Worm (Caenorhabditis elegans): ENCODE results near the gene ife-1.

The ife-1 gene

DNA sequence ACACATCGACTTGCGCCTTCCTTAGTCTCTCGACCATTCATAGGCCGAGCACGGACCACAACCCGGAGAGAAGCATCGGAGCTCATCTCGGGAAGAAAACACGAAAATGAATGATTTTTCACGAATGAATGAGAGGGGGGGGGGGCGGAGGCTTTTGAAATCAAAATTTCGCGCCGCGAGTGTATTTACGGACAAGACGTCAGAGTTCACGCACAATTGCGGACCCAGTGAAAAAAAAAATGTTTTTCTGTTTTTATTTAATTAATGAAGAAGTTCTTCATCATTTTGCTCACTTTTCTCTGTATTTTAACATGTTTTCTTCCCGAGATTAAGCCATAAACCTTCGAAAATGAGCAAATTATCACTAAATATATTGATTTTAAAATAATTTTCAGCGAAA is 36.1 kb upstream of the ife-1 start, which contains the start of the genes klp-19 and slc-36.1 (continued):
- TF ChIP-seq aly-2 (tag; optimal IDR thresholded peaks at IDR 0.05) = no peak
- no peak for TF ChIP-seq daf-16 (GFP tag; optimal IDR thresholded peaks at IDR 0.05)
- TF ChIP-seq daf-16 (tag; optimal IDR thresholded peaks at IDR 0.05) = peak; percentile 15
- TF ChIP-seq sdz-12 (GFP tag; optimal IDR thresholded peaks at IDR 0.05) = no peak
- TF ChIP-seq ceh-20 (GFP tag; IDR thresholded peaks at IDR 0.05) = no peak
- no peak for TF ChIP-seq ceh-82 (tag; optimal IDR thresholded peaks at IDR 0.05)
- no peak for TF ChIP-seq pha-4 (GFP tag; IDR thresholded peaks at IDR 0.05)
- peak; percentile 0 for TF ChIP-seq pha-4 (tag; optimal IDR thresholded peaks at IDR 0.05)
- TF ChIP-seq lin-29 (GFP tag; IDR thresholded peaks at IDR 0.05) = no peak
- TF ChIP-seq rbr-2 (tag; optimal IDR thresholded peaks at IDR 0.05) = peak; percentile 26
- TF ChIP-seq tag-97 (GFP tag; IDR thresholded peaks at IDR 0.05) = no peak
- no peak for TF ChIP-seq madf-9 (GFP tag; conservative IDR thresholded peaks at IDR 0.05)
- TF ChIP-seq zag-1 (tag; optimal IDR thresholded peaks at IDR 0.05) = no peak
- no peak for TF ChIP-seq madf-5 (GFP tag; IDR thresholded peaks at IDR 0.05)
- no peak for TF ChIP-seq daf-19 (GFP tag; conservative IDR thresholded peaks at IDR 0.05)
- no peak for TF ChIP-seq saeg-2 (GFP tag; IDR thresholded peaks at IDR 0.05)
- peak; percentile 67 for TF ChIP-seq mes-2 (tag; optimal IDR thresholded peaks at IDR 0.05; ENCODE audit: poor library complexity, severe bottlenecking)
- TF ChIP-seq spr-3 (GFP tag; optimal IDR thresholded peaks at IDR 0.05) = no peak
- no peak for TF ChIP-seq ceh-62 (tag; optimal IDR thresholded peaks at IDR 0.05)
- TF ChIP-seq tra-1 (GFP tag; IDR thresholded peaks at IDR 0.05) = no peak
- no peak for TF ChIP-seq nhr-42 (GFP tag; IDR thresholded peaks at IDR 0.05)
- TF ChIP-seq snpc-4 (tag; optimal IDR thresholded peaks at IDR 0.05) = no peak
- TF ChIP-seq mep-1 (tag; optimal IDR thresholded peaks at IDR 0.05) = peak; percentile 8
- TF ChIP-seq fkh-10 (GFP tag; optimal IDR thresholded peaks at IDR 0.05) = no peak
- no peak for TF ChIP-seq Y5F2A.4 (GFP tag; optimal IDR thresholded peaks at IDR 0.05)
- TF ChIP-seq dve-1 (tag; optimal IDR thresholded peaks at IDR 0.05; ENCODE audit: insufficient read depth) = peak; percentile 20

DNA sequence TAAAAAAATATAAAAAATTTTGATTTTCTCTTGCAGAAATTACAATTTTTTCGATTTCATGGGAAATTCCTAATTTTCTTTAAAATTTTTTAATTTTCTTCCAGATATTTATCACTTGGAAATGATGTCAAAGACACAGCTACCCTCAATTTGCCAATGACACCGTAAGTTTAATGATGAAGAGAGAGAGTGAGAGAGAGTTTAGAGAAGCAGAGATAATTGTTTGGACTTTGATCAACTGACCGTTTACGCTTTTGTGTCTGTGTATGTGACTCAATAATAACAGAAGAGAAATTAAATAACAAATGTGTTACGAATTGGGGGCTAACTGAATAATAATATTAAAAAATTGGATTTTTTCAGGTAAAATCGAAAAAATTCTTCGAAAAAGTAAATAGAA is 32.7 kb upstream of the ife-1 start:
- TF ChIP-seq dmd-6 (GFP tag; IDR thresholded peaks at IDR 0.05) = no peak
- TF ChIP-seq nhr-28 (tag; optimal IDR thresholded peaks at IDR 0.05) = peak; percentile 40
- peak; percentile 66 for TF ChIP-seq dve-1 (tag; optimal IDR thresholded peaks at IDR 0.05; ENCODE audit: insufficient read depth)
- TF ChIP-seq nhr-77 (tag; optimal IDR thresholded peaks at IDR 0.05) = peak; percentile 67
- peak in 1 of 2 experiments; percentile 30 for TF ChIP-seq lsy-2 (tag; optimal IDR thresholded peaks at IDR 0.05)
- no peak for TF ChIP-seq duxl-1 (tag; optimal IDR thresholded peaks at IDR 0.05; ENCODE audit: poor library complexity)
- TF ChIP-seq mep-1 (tag; optimal IDR thresholded peaks at IDR 0.05) = peak; percentile 6
- TF ChIP-seq ZK337.2 (GFP tag; IDR thresholded peaks at IDR 0.05) = no peak
- peak; percentile 69 for TF ChIP-seq hlh-30 (tag; optimal IDR thresholded peaks at IDR 0.05; ENCODE audit: insufficient read depth)
- TF ChIP-seq daf-16 (GFP tag; optimal IDR thresholded peaks at IDR 0.05) = no peak
- TF ChIP-seq daf-16 (tag; optimal IDR thresholded peaks at IDR 0.05) = peak; percentile 83

ce11 chrIII:13313788-13314187 is 29.4 kb upstream of the ife-1 start, which contains the start of gene Y43F4B.10:
TSS of gene Y43F4B.10 (plus strand) at chrIII:13314068.
- peak; percentile 65 for TF ChIP-seq lin-38 (GFP tag; IDR thresholded peaks at IDR 0.05)
- TF ChIP-seq dve-1 (tag; optimal IDR thresholded peaks at IDR 0.05; ENCODE audit: insufficient read depth) = peak; percentile 8
- peak; percentile 11 for TF ChIP-seq nhr-28 (tag; optimal IDR thresholded peaks at IDR 0.05)
- peak in 1 of 2 experiments; percentile 55 for TF ChIP-seq lsy-2 (tag; optimal IDR thresholded peaks at IDR 0.05)
- TF ChIP-seq dpl-1 (GFP tag; optimal IDR thresholded peaks at IDR 0.05) = peak; percentile 54
- TF ChIP-seq vab-7 (GFP tag; IDR thresholded peaks at IDR 0.05) = no peak
- TF ChIP-seq hlh-30 (tag; optimal IDR thresholded peaks at IDR 0.05; ENCODE audit: insufficient read depth) = peak; percentile 27
- TF ChIP-seq mdt-29 (GFP tag; IDR thresholded peaks at IDR 0.05) = no peak
- TF ChIP-seq mep-1 (tag; optimal IDR thresholded peaks at IDR 0.05) = peak; percentile 7
